Worm (Caenorhabditis elegans) whole organism, L1 larva: ENCODE results near the gene daf-42.

ENCODE experiments used
- C16A3.4 ChIP-seq: fragments of 150-350 bp; optimal IDR thresholded peaks from 2 replicates; lab custom pipeline; 2014; ENCODE audit warnings: missing biosample characterization, missing genetic modification characterization
- blmp-1 ChIP-seq: fragments of 150-350 bp; optimal IDR thresholded peaks from 2 replicates; lab custom pipeline; 2014; ENCODE audit warnings: missing biosample characterization, missing genetic modification characterization
- ceh-63 ChIP-seq: fragments of 200-800 bp; sonication (Bioruptor generic); optimal IDR thresholded peaks from 2 replicates; lab custom pipeline; 2018; ENCODE audit warnings: mild to moderate bottlenecking, missing genetic modification characterization, missing compliant biosample characterization
- ceh-82 ChIP-seq, 3 experiments: fragments of 150-350 bp in 1 of 3; sonication (generic microtip) in 2 of 3; optimal IDR thresholded peaks; 2 replicates each; lab custom pipeline; 2014 to 2017; ENCODE audit warnings: missing biosample characterization in 3 of 3, missing genetic modification characterization in 3 of 3
- ceh-88 ChIP-seq: fragments of 200-800 bp; sonication (Bioruptor generic); IDR thresholded peaks from 2 replicates; pipeline ENCODE4 v1.3.6; 2022; ENCODE audit warnings: missing genetic modification characterization, missing compliant biosample characterization
- efl-1 ChIP-seq, 4 experiments: fragments of 150-350 bp; optimal IDR thresholded peaks in 3 of 4; peaks in 1 of 4; 1 replicate in 1 of 4; 2 replicates in 3 of 4; lab custom pipeline; 2014; ENCODE audit warnings: missing biosample characterization in 2 of 4, missing genetic modification characterization in 2 of 4, missing genetic modification reagents in 2 of 4
- efl-3 ChIP-seq: fragments of 200-800 bp; sonication (Bioruptor generic); optimal IDR thresholded peaks from 2 replicates; lab custom pipeline; 2018; ENCODE audit warnings: mild to moderate bottlenecking, missing genetic modification characterization, missing compliant biosample characterization
- egl-27 ChIP-seq, 2 experiments: fragments of 150-350 bp in 1 of 2; sonication (generic microtip); optimal IDR thresholded peaks; 3 replicates each; lab custom pipeline; 2017 to 2018; ENCODE audit warnings: missing biosample characterization in 2 of 2, missing genetic modification characterization in 2 of 2, missing genetic modification reagents in 2 of 2
- elt-2 ChIP-seq: sonication (generic microtip); optimal IDR thresholded peaks from 2 replicates; lab custom pipeline; 2016; ENCODE audit warnings: missing genetic modification characterization, mild to moderate bottlenecking, inconsistent platforms, missing compliant biosample characterization, missing genetic modification reagents
- elt-3 ChIP-seq, 6 experiments: fragments of 150-350 bp in 1 of 6; sonication (generic microtip); optimal IDR thresholded peaks; 2 replicates each; lab custom pipeline; 2017 to 2018; ENCODE audit warnings: missing biosample characterization in 6 of 6, missing genetic modification characterization in 6 of 6, inconsistent platforms in 1 of 6
- ets-5 ChIP-seq: fragments of 200-800 bp; sonication (Bioruptor generic); IDR thresholded peaks from 2 replicates; pipeline ENCODE4 v1.3.6; 2022; ENCODE audit warnings: missing genetic modification characterization, missing compliant biosample characterization
- fkh-4 ChIP-seq: sonication (generic microtip); optimal IDR thresholded peaks from 2 replicates; lab custom pipeline; 2016; ENCODE audit warnings: missing compliant biosample characterization, missing genetic modification characterization, borderline replicate concordance
- hlh-17 ChIP-seq: fragments of 200-800 bp; sonication (Bioruptor generic); optimal IDR thresholded peaks from 2 replicates; lab custom pipeline; 2018; ENCODE audit warnings: missing genetic modification characterization, mild to moderate bottlenecking, missing compliant biosample characterization, moderate library complexity, borderline replicate concordance
- hpl-2 ChIP-seq: fragments of 150-350 bp; optimal IDR thresholded peaks from 2 replicates; lab custom pipeline; 2014; ENCODE audit warnings: missing biosample characterization, missing genetic modification reagents, missing genetic modification characterization
- isw-1 ChIP-seq: fragments of 200-800 bp; sonication (Bioruptor generic); IDR thresholded peaks from 2 replicates; pipeline ENCODE4 v1.3.6; 2022; ENCODE audit warnings: missing genetic modification characterization, missing compliant biosample characterization
- lin-13 ChIP-seq: fragments of 150-350 bp; optimal IDR thresholded peaks from 2 replicates; lab custom pipeline; 2014; ENCODE audit warnings: missing biosample characterization, missing genetic modification reagents, missing genetic modification characterization
- lin-35 ChIP-seq, 2 experiments: fragments of 150-350 bp; optimal IDR thresholded peaks; 2 replicates each; lab custom pipeline; 2014; ENCODE audit warnings: missing biosample characterization in 2 of 2, missing genetic modification characterization in 2 of 2, missing genetic modification reagents in 2 of 2
- lir-3 ChIP-seq: sonication (generic microtip); optimal IDR thresholded peaks from 2 replicates; lab custom pipeline; 2016; ENCODE audit warnings: mild to moderate bottlenecking, missing genetic modification characterization, moderate library complexity, missing compliant biosample characterization; ENCODE audit not compliant: poor library complexity
- lsy-2 ChIP-seq, 2 experiments: fragments of 150-350 bp; optimal IDR thresholded peaks; 2 replicates each; lab custom pipeline; 2014; ENCODE audit warnings: missing biosample characterization in 2 of 2, missing genetic modification characterization in 2 of 2
- mab-9 ChIP-seq: fragments of 200-800 bp; sonication (Bioruptor generic); IDR thresholded peaks from 2 replicates; pipeline ENCODE4 v1.3.6; 2022; ENCODE audit warnings: missing genetic modification reagents, missing genetic modification characterization, missing compliant biosample characterization
- mdl-1 ChIP-seq, 2 experiments: fragments of 150-350 bp; optimal IDR thresholded peaks; 2 replicates each; lab custom pipeline; 2014 to 2017; ENCODE audit warnings: missing biosample characterization in 2 of 2, missing genetic modification characterization in 2 of 2, inconsistent platforms in 1 of 2
- mef-2 ChIP-seq: fragments of 150-350 bp; optimal IDR thresholded peaks from 2 replicates; lab custom pipeline; 2014; ENCODE audit warnings: missing biosample characterization, missing genetic modification characterization
- nhr-11 ChIP-seq: fragments of 150-350 bp; optimal IDR thresholded peaks from 2 replicates; lab custom pipeline; 2014; ENCODE audit warnings: missing biosample characterization, missing genetic modification characterization
- nhr-12 ChIP-seq: sonication (generic microtip); optimal IDR thresholded peaks from 2 replicates; lab custom pipeline; 2017; ENCODE audit warnings: missing biosample characterization, missing genetic modification characterization
- nhr-19 ChIP-seq: fragments of 200-800 bp; sonication (Bioruptor generic); conservative IDR thresholded peaks from 2 replicates; pipeline ENCODE4 v1.3.6; 2022; ENCODE audit warnings: missing genetic modification characterization, missing compliant biosample characterization
- nhr-20 ChIP-seq: sonication (generic microtip); optimal IDR thresholded peaks from 2 replicates; lab custom pipeline; 2016; ENCODE audit warnings: mild to moderate bottlenecking, missing genetic modification characterization, missing compliant biosample characterization
- nhr-28 ChIP-seq: fragments of 150-350 bp; optimal IDR thresholded peaks from 2 replicates; lab custom pipeline; 2014; ENCODE audit warnings: missing biosample characterization, missing genetic modification characterization
- nhr-47 ChIP-seq: sonication (generic microtip); optimal IDR thresholded peaks from 2 replicates; lab custom pipeline; 2016; ENCODE audit warnings: mild to moderate bottlenecking, missing genetic modification characterization, moderate library complexity, missing compliant biosample characterization
- nhr-71 ChIP-seq: sonication (generic microtip); optimal IDR thresholded peaks from 2 replicates; lab custom pipeline; 2016; ENCODE audit warnings: mild to moderate bottlenecking, missing genetic modification characterization, moderate library complexity, missing compliant biosample characterization
- nhr-76 ChIP-seq: sonication (generic microtip); optimal IDR thresholded peaks from 2 replicates; lab custom pipeline; 2017; ENCODE audit warnings: missing biosample characterization, missing genetic modification characterization
- nhr-84 ChIP-seq: sonication (generic microtip); optimal IDR thresholded peaks from 2 replicates; lab custom pipeline; 2017; ENCODE audit warnings: missing biosample characterization, missing genetic modification characterization
- nhr-85 ChIP-seq: sonication (generic microtip); peaks from one replicate; lab custom pipeline; 2016; ENCODE audit warnings: missing genetic modification characterization, inconsistent platforms, missing compliant biosample characterization
- nhr-90 ChIP-seq: sonication (generic microtip); optimal IDR thresholded peaks from 2 replicates; lab custom pipeline; 2016; ENCODE audit warnings: mild to moderate bottlenecking, missing genetic modification characterization, missing compliant biosample characterization; ENCODE audit not compliant: poor library complexity
- pag-3 ChIP-seq: sonication (generic microtip); optimal IDR thresholded peaks from 2 replicates; lab custom pipeline; 2017; ENCODE audit warnings: missing genetic modification characterization, mild to moderate bottlenecking, missing compliant biosample characterization, antibody characterized with exemption, borderline replicate concordance; ENCODE audit not compliant: insufficient read depth
- skn-1 ChIP-seq: fragments of 150-350 bp; optimal IDR thresholded peaks from 2 replicates; lab custom pipeline; 2014; ENCODE audit warnings: missing biosample characterization, missing genetic modification characterization
- snu-23 ChIP-seq: sonication (generic microtip); optimal IDR thresholded peaks from 2 replicates; lab custom pipeline; 2016; ENCODE audit warnings: missing genetic modification characterization, missing compliant biosample characterization
- sox-4 ChIP-seq: sonication (generic microtip); optimal IDR thresholded peaks from 2 replicates; lab custom pipeline; 2016; ENCODE audit warnings: missing genetic modification characterization, missing compliant biosample characterization
- tlp-1 ChIP-seq: fragments of 150-350 bp; optimal IDR thresholded peaks from 2 replicates; lab custom pipeline; 2014; ENCODE audit warnings: missing biosample characterization, missing genetic modification characterization
- unc-130 ChIP-seq: fragments of 150-350 bp; optimal IDR thresholded peaks from 2 replicates; lab custom pipeline; 2017; ENCODE audit warnings: missing biosample characterization, missing genetic modification characterization, inconsistent platforms
- unc-30 ChIP-seq: sonication (generic microtip); optimal IDR thresholded peaks from 2 replicates; lab custom pipeline; 2017; ENCODE audit warnings: missing biosample characterization, missing genetic modification characterization
- unc-98 ChIP-seq: fragments of 200-800 bp; sonication (Bioruptor generic); IDR thresholded peaks from 2 replicates; pipeline ENCODE4 v1.3.6; 2022; ENCODE audit warnings: missing genetic modification characterization, missing compliant biosample characterization
- vab-15 ChIP-seq: sonication (generic microtip); optimal IDR thresholded peaks from 2 replicates; lab custom pipeline; 2017; ENCODE audit warnings: missing genotype, mild to moderate bottlenecking, missing genetic modification characterization, missing compliant biosample characterization
- xbp-1 ChIP-seq: sonication (generic microtip); optimal IDR thresholded peaks from 2 replicates; lab custom pipeline; 2016; ENCODE audit warnings: missing genetic modification characterization, missing compliant biosample characterization
- zag-1 ChIP-seq: fragments of 150-350 bp; optimal IDR thresholded peaks from 2 replicates; lab custom pipeline; 2014; ENCODE audit warnings: missing biosample characterization, missing genetic modification characterization
- zip-4 ChIP-seq: fragments of 200-800 bp; sonication (Bioruptor generic); optimal IDR thresholded peaks from 2 replicates; lab custom pipeline; 2018; ENCODE audit warnings: mild to moderate bottlenecking, missing genetic modification characterization, moderate library complexity, missing compliant biosample characterization
- ztf-11 ChIP-seq, 2 experiments: sonication (generic microtip); optimal IDR thresholded peaks; 2 replicates each; lab custom pipeline; 2016 to 2017; ENCODE audit warnings: missing genetic modification characterization in 2 of 2, missing biosample characterization in 1 of 2, missing compliant biosample characterization in 1 of 2

Gene daf-42

DNA sequence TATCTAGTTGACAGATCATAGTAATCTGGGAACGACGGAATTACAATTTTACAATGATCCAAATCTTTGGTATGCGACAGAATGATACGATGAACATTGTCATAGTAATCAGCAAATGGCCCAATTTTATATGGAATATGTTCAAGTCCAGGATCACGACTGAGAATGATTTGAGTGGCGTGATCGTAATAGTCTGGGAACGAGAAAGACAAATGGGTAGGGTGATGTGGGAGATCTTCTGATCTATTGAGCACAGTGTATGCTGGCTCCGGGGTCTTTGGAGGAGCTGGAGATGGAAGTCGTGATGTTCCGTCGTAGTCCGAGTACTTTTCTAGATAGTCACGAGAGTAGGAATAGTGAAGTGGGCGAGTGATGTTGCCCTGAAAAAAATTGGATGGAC lies 22.7 kb downstream of the daf-42 start:
- TF ChIP-seq skn-1, result no peak
- no peak for TF ChIP-seq efl-1 (optimal IDR thresholded peaks at IDR 0.05; lab: Kevin White, UChicago)
- peak in 1 of 2 experiments; percentile 54 for TF ChIP-seq efl-1 (GFP tag; optimal IDR thresholded peaks at IDR 0.05 in 1 of 2; lab: Kevin White, UChicago)
- no peak for TF ChIP-seq vab-15 (tag; lab: Kevin White, UChicago)
- TF ChIP-seq mef-2 (tag; lab: Kevin White, UChicago), result no peak
- no peak for TF ChIP-seq egl-27 (tag; optimal IDR thresholded peaks at IDR 0.05; lab: Kevin White, UChicago)

DNA sequence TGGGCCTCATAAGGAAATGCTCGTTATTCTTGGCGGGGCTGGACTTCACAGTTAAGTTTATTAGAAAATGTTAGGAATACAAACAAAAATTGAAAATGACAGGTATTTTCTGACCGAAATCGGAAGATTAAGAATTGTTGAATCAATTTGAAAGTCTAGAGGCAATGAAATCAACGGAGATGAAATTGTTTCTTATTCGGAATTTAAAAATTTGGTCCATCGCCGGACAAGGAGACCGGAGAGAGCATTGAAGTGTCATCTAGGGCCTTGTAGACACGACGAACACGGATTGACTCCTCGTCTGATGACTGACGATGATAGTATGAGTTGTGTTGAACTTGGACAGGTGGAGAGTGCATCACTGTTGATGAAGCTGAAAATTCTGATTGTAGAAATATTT lies 26.0 kb downstream of the daf-42 start:
- TF ChIP-seq hpl-2 (GFP tag; lab: Kevin White, UChicago) (no peak), efl-1 (optimal IDR thresholded peaks at IDR 0.05; lab: Kevin White, UChicago) (no peak), efl-1 (GFP tag; optimal IDR thresholded peaks at IDR 0.05 in 1 of 2; lab: Kevin White, UChicago) (peak in 1 of 2 experiments; percentile 22), lir-3 (no peak), nhr-28 (tag; lab: Kevin White, UChicago) (no peak), C16A3.4 (tag; lab: Kevin White, UChicago) (no peak)

DNA sequence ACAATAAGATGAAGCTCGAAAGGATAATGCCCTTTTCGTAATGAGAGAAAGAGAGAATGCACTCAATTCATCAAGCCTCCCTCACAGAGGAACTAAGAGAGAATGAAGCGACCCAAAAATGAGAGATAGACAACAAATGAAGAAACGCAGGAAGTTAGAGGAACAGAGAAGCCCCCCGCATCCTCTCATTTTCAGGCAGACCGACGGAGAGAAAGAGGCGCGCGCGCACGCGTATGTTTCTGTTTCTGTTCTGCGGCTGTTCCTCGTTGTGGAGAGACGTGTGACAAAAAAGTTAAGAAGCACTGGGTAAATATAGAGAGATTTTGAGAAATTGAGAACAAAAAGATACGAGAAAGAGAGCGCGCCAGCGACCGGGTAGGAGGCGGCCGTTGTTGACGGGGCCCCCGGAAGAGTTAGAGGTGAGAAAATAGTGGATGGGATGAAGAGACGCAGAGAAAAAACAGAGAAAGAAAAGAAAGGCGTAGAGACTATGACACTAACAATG lies 26.7 kb downstream of the daf-42 start:
- TF ChIP-seq lin-13 (GFP tag; lab: Kevin White, UChicago) (peak; percentile 29), nhr-12 (tag; lab: Kevin White, UChicago) (no peak), pag-3 (tag; lab: Kevin White, UChicago) (peak; percentile 3), efl-3 (GFP tag; lab: Kevin White, UChicago) (no peak), lin-35 (GFP tag; optimal IDR thresholded peaks at IDR 0.05; lab: Kevin White, UChicago) (peak; percentile 48 to 59), zip-4 (GFP tag; lab: Kevin White, UChicago) (no peak), isw-1 (GFP tag; lab: Robert Waterston, UW) (peak; percentile 66), blmp-1 (peak; percentile 82), elt-3 (tag; optimal IDR thresholded peaks at IDR 0.05; lab: Kevin White, UChicago) (peak in 2 of 6 experiments; percentile 30 to 61), unc-30 (tag; lab: Kevin White, UChicago) (no peak), hlh-17 (no peak), lir-3 (peak; percentile 26), efl-1 (optimal IDR thresholded peaks at IDR 0.05; lab: Kevin White, UChicago) (peak; percentile 69 to 80), efl-1 (GFP tag; optimal IDR thresholded peaks at IDR 0.05 in 1 of 2; lab: Kevin White, UChicago) (peak; percentile 18 to 92), ceh-82 (tag; optimal IDR thresholded peaks at IDR 0.05; lab: Kevin White, UChicago) (peak; percentile 48 to 82 (median 62)), ceh-88 (GFP tag; lab: Robert Waterston, UW) (peak; percentile 66; the same call in 1 of the 2 replicates), nhr-19 (peak; percentile 80), zag-1 (tag; lab: Kevin White, UChicago) (no peak), nhr-71 (peak; percentile 95), unc-130 (tag; lab: Kevin White, UChicago) (peak; percentile 69), xbp-1 (tag; lab: Kevin White, UChicago) (peak; percentile 74), elt-2 (peak; percentile 33), nhr-76 (tag; lab: Kevin White, UChicago) (no peak), fkh-4 (tag; lab: Kevin White, UChicago) (peak; percentile 54), ztf-11 (tag; optimal IDR thresholded peaks at IDR 0.05; lab: Kevin White, UChicago) (peak in 1 of 2 experiments; percentile 53), sox-4 (tag; lab: Kevin White, UChicago) (peak; percentile 40), snu-23 (GFP tag; lab: Kevin White, UChicago) (peak; percentile 92), ceh-63 (GFP tag; lab: Kevin White, UChicago) (no peak), unc-98 (GFP tag; lab: Robert Waterston, UW) (no peak), tlp-1 (tag; lab: Kevin White, UChicago) (no peak), nhr-84 (tag; lab: Kevin White, UChicago) (no peak), vab-15 (tag; lab: Kevin White, UChicago) (no peak), nhr-20 (tag; lab: Kevin White, UChicago) (peak; percentile 86), nhr-90 (tag; lab: Kevin White, UChicago) (peak; percentile 67), mab-9 (GFP tag; lab: Robert Waterston, UW) (no peak), mdl-1 (tag; optimal IDR thresholded peaks at IDR 0.05; lab: Kevin White, UChicago) (peak in 1 of 2 experiments; percentile 91), nhr-11 (tag; lab: Kevin White, UChicago) (peak; percentile 71), lsy-2 (tag; optimal IDR thresholded peaks at IDR 0.05; lab: Kevin White, UChicago) (peak; percentile 75 to 78), ets-5 (no peak), nhr-85 (tag; lab: Kevin White, UChicago) (peak; percentile 90), nhr-47 (tag; lab: Kevin White, UChicago) (peak; percentile 85)
